Fruit fly (Drosophila melanogaster): ENCODE data around the gene RpS19b.
A peak's percentile ranks its signal among the peaks of the same experiment; 100 is the strongest.

RpS19b gene

DNA sequence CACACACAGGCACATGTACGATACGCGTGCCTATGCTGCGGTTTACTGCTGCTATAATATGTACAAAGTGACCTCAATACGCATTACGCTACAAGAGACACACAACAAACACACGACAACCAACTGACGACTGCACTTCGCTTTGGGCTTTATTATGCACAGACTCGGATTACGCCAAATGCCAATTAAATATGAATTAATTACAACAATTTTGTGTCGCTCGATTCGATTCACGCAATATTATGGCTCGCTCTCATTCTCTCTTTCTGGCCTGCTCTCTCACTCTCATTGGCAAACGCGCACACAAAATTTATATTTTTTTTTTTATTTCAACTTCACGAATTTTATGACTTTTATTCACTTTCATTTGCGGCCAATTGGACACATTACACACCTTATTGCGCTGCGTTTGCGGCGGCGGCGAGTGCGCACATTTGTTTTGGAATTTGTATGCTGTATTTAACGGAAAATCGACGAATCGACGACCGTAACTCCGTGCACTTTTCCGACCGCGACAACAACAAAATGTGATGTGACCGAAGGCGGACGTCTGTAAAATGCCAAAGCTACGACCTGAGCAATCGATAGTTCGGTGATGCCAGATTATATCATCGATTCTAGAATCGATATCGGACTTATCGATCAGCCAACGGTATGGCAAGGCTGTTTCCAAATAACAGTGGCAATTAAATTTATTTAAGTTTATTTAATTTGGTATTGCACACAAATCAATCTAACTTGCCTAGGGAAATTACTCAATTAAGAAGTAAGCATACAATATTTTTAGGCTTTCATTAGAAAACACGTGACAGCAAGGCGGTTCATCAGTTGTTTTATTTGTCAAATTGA is 10.6 kb downstream of the RpS19b start, which contains the start of the genes sba and CG31141 (continued):
- TF ChIP-seq CoRest (tag; optimal IDR thresholded peaks at IDR 0.05), result peak; percentile 59
- TF ChIP-seq gt (GFP tag; IDR thresholded peaks at IDR 0.05), result no peak
- no peak for TF ChIP-seq Asciz (GFP tag; optimal IDR thresholded peaks at IDR 0.05)
- TF ChIP-seq ase (GFP tag; IDR thresholded peaks at IDR 0.05), result no peak
- TF ChIP-seq CG3281 (GFP tag; optimal IDR thresholded peaks at IDR 0.05), result no peak
- TF ChIP-seq lola (GFP tag; optimal IDR thresholded peaks at IDR 0.05), result no peak
- peak; percentile 42 for TF ChIP-seq kah (GFP tag; optimal IDR thresholded peaks at IDR 0.05)
- TF ChIP-seq H2.0 (GFP tag; IDR thresholded peaks at IDR 0.05), result no peak
- no peak for TF ChIP-seq lmd (GFP tag; IDR thresholded peaks at IDR 0.05)
- TF ChIP-seq inv (GFP tag; IDR thresholded peaks at IDR 0.05; ENCODE audit: partially characterized antibody), result peak; percentile 78; the same call in 1 of the 2 replicates
- peak; percentile 27 for TF ChIP-seq PHDP (tag; optimal IDR thresholded peaks at IDR 0.05)
- TF ChIP-seq CHES-1-like (GFP tag; optimal IDR thresholded peaks at IDR 0.05), result peak; percentile 13
- TF ChIP-seq CG7987 (GFP tag; optimal IDR thresholded peaks at IDR 0.05), result peak; percentile 19
- TF ChIP-seq CG12219 (GFP tag; optimal IDR thresholded peaks at IDR 0.05), result no peak
- peak; percentile 72 for TF ChIP-seq Deaf1 (tag; optimal IDR thresholded peaks at IDR 0.05)
- TF ChIP-seq Mad (GFP tag; optimal IDR thresholded peaks at IDR 0.05), result peak; percentile 33
- TF ChIP-seq mirr (GFP tag; optimal IDR thresholded peaks at IDR 0.05), result peak; percentile 42
- TF ChIP-seq unpg (GFP tag; optimal IDR thresholded peaks at IDR 0.05), result peak; percentile 10
- TF ChIP-seq sens (GFP tag), result peak; percentile 81
- no peak for TF ChIP-seq CG1529 (GFP tag; optimal IDR thresholded peaks at IDR 0.05)
- no peak for TF ChIP-seq lab (GFP tag; optimal IDR thresholded peaks at IDR 0.05)
- TF ChIP-seq CG12659 (GFP tag; optimal IDR thresholded peaks at IDR 0.05), result peak; percentile 84
- no peak for TF ChIP-seq CG18599 (GFP tag; optimal IDR thresholded peaks at IDR 0.05)
- no peak for TF ChIP-seq hth (optimal IDR thresholded peaks at IDR 0.05)
- no peak; the same call in 1 of the 2 replicates for TF ChIP-seq chm (GFP tag; IDR thresholded peaks at IDR 0.05)
- no peak for TF ChIP-seq CG2678 (tag; optimal IDR thresholded peaks at IDR 0.05)
- peak; percentile 88 for TF ChIP-seq Opbp (GFP tag; IDR thresholded peaks at IDR 0.05; ENCODE audit: partially characterized antibody)
- TF ChIP-seq CG16815 (GFP tag; optimal IDR thresholded peaks at IDR 0.05), result no peak
- TF ChIP-seq Gsc (GFP tag; IDR thresholded peaks at IDR 0.05), result no peak
- TF ChIP-seq CG15269 (tag; optimal IDR thresholded peaks at IDR 0.05), result peak; percentile 29
- no peak for TF ChIP-seq al (GFP tag; IDR thresholded peaks at IDR 0.05)
- peak; percentile 53 for TF ChIP-seq Lhr (GFP tag; optimal IDR thresholded peaks at IDR 0.05)
- TF ChIP-seq salm (tag; optimal IDR thresholded peaks at IDR 0.05), result no peak
- TF ChIP-seq caup (GFP tag; optimal IDR thresholded peaks at IDR 0.05; ENCODE audit: severe bottlenecking), result peak; percentile 41
- TF ChIP-seq gfzf (GFP tag; optimal IDR thresholded peaks at IDR 0.05), result peak; percentile 88
- no peak for TF ChIP-seq CG12104 (GFP tag; optimal IDR thresholded peaks at IDR 0.05)
- no peak for TF ChIP-seq croc (GFP tag; conservative IDR thresholded peaks at IDR 0.05)
- TF ChIP-seq GATAe (GFP tag; conservative IDR thresholded peaks at IDR 0.05), result no peak
- TF ChIP-seq fd96Cb (tag; optimal IDR thresholded peaks at IDR 0.05), result no peak
- TF ChIP-seq CG10267 (tag; optimal IDR thresholded peaks at IDR 0.05), result peak; percentile 15
- TF ChIP-seq pum (GFP tag; optimal IDR thresholded peaks at IDR 0.05), result no peak
- TF ChIP-seq Gug (GFP tag; IDR thresholded peaks at IDR 0.05), result no peak
- no peak for TF ChIP-seq scrt (GFP tag; optimal IDR thresholded peaks at IDR 0.05)
- no peak for TF ChIP-seq ac (GFP tag; optimal IDR thresholded peaks at IDR 0.05)
- TF ChIP-seq CG30431 (GFP tag; optimal IDR thresholded peaks at IDR 0.05), result no peak
- TF ChIP-seq ato (GFP tag; IDR thresholded peaks at IDR 0.05; ENCODE audit: partially characterized antibody), result peak; percentile 84
- TF ChIP-seq Trl (optimal IDR thresholded peaks at IDR 0.05), result peak; percentile 77 to 91
- TF ChIP-seq Trl (GFP tag; optimal IDR thresholded peaks at IDR 0.05), result no peak
- 0 out of 2 replicates have a peak, but pooled peaks have one; percentile 24 for TF ChIP-seq wdn (GFP tag; IDR thresholded peaks at IDR 0.05)
